Fruit fly (Drosophila melanogaster): ENCODE results near the gene CG7065.

CG7065 gene

dm6 chrX:9195311-9195710 lies 53.0 kb downstream of the CG7065 start:
- TF ChIP-seq psq (optimal IDR thresholded peaks at IDR 0.05) (no peak), Myc (optimal IDR thresholded peaks at IDR 0.05) (no peak), insv (optimal IDR thresholded peaks at IDR 0.05) (no peak), h (optimal IDR thresholded peaks at IDR 0.05) (no peak), ttk (optimal IDR thresholded peaks at IDR 0.05) (no peak), Sin3A (optimal IDR thresholded peaks at IDR 0.05) (no peak)

- TF ChIP-seq psq (optimal IDR thresholded peaks at IDR 0.05) (no peak), Sin3A (optimal IDR thresholded peaks at IDR 0.05) (no peak), insv (optimal IDR thresholded peaks at IDR 0.05) (no peak), ttk (optimal IDR thresholded peaks at IDR 0.05) (no peak), h (optimal IDR thresholded peaks at IDR 0.05) (no peak), Myc (optimal IDR thresholded peaks at IDR 0.05) (no peak)
Measured at dm6 chrX:9196362-9196761, 54.1 kb downstream of the CG7065 start, which contains the start of gene CG12118. TSS of gene CG12118 (minus strand) at chrX:9196414.

All from Kc167 (cell line).